Worm (Caenorhabditis elegans): ENCODE data around the gene F21C10.3.

F21C10.3 gene

ce11 chrV:9127773-9128172 is at the start of gene F21C10.3:
Gene F21C10.3, plus strand, starts transcription at chrV:9128073.
- TF ChIP-seq ceh-19 (GFP tag; optimal IDR thresholded peaks at IDR 0.05) (no peak), fkh-10 (GFP tag; optimal IDR thresholded peaks at IDR 0.05) (no peak), ceh-22 (tag; optimal IDR thresholded peaks at IDR 0.05) (no peak), K09A11.1 (tag; optimal IDR thresholded peaks at IDR 0.05; ENCODE audit: insufficient read depth) (no peak), ztf-16 (tag; optimal IDR thresholded peaks at IDR 0.05) (no peak), ref-2 (tag; optimal IDR thresholded peaks at IDR 0.05) (no peak), ama-1 (optimal IDR thresholded peaks at IDR 0.05) (no peak), mec-3 (tag; optimal IDR thresholded peaks at IDR 0.05; ENCODE audit: borderline replicate concordance) (no peak), pha-2 (tag; optimal IDR thresholded peaks at IDR 0.05) (no peak), elt-4 (tag; optimal IDR thresholded peaks at IDR 0.05) (no peak)

DNA sequence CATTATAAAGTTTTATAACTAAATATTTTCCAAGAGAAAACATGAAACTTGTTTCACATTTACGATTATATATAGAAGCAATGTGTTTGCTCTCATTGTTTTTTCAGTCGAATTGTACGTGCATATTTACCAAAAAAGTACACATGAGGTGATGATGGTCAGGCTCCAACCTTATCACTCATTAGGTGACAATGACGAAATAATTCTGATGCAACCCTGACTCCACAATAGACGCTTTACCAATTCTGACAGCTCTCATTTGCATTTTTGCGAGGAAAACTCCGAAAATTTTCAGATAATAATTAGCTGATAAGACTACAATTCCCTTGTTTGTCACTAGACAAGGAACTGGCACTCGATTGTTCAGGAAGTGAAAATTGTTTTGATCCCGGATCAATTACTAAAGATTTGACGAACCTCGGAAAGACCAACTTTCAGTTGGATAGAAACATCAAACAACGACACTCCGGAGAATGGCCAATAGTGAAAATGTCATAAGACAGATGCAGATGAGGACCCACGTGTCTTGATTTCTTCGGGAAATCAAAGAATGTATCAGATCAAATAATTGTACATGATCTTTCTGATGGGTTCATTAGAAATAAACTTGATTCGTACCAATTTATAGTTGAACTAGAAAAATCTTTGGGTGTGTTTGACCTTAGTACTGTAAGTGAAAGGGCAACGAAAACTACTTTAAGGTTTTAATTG is 48.9 kb upstream of the F21C10.3 start:
- peak; percentile 73 for TF ChIP-seq elt-2 (tag; optimal IDR thresholded peaks at IDR 0.05)
- no peak for TF ChIP-seq madf-2 (tag; optimal IDR thresholded peaks at IDR 0.05)

- TF ChIP-seq nhr-11 (tag; optimal IDR thresholded peaks at IDR 0.05) = no peak
- peak; percentile 44 for TF ChIP-seq elt-2 (tag; optimal IDR thresholded peaks at IDR 0.05)
These were observed 47.9 kb upstream of the F21C10.3 start for ce11 chrV:9079965-9080432.

DNA sequence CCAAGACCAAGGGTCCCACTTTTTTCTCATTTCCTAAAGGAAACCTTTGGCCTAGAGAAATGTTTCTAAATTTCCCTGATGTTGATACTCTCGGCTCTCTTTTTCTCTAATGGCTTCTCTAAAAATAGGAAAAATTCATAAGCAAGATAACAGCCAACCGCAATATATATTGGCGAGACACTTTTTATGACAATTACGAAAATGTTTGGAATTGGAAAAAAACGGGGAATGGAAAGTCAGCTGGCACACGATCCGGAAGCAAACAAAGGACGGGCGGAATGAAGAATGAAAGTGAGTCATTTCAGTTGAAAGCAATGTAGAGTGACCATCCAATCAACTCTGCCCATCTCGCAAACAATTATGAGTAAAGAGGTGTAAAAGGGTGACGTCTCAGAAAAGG is 46.5 kb upstream of the F21C10.3 start:
- TF ChIP-seq nhr-232 (tag; optimal IDR thresholded peaks at IDR 0.05) = no peak
- TF ChIP-seq dve-1 (tag; optimal IDR thresholded peaks at IDR 0.05) = no peak
- TF ChIP-seq C38D4.7 (GFP tag; optimal IDR thresholded peaks at IDR 0.05) = no peak
- no peak for TF ChIP-seq ceh-24 (tag; optimal IDR thresholded peaks at IDR 0.05)
- TF ChIP-seq pros-1 (tag; optimal IDR thresholded peaks at IDR 0.05) = no peak
- TF ChIP-seq sox-4 (tag; optimal IDR thresholded peaks at IDR 0.05) = no peak

- TF ChIP-seq ets-4 (tag; optimal IDR thresholded peaks at IDR 0.05) = no peak
- no peak for TF ChIP-seq unc-3 (GFP tag; conservative IDR thresholded peaks at IDR 0.05)
- TF ChIP-seq unc-3 (tag; optimal IDR thresholded peaks at IDR 0.05) = no peak
- TF ChIP-seq gmeb-2 (tag; optimal IDR thresholded peaks at IDR 0.05) = no peak
- no peak for TF ChIP-seq unc-55 (GFP tag; optimal IDR thresholded peaks at IDR 0.05)
- no peak for TF ChIP-seq pha-2 (tag; optimal IDR thresholded peaks at IDR 0.05)
- no peak for TF ChIP-seq ceh-9 (tag; optimal IDR thresholded peaks at IDR 0.05)
- no peak for TF ChIP-seq hlh-30 (tag; optimal IDR thresholded peaks at IDR 0.05; ENCODE audit: insufficient read depth)
- TF ChIP-seq lim-6 (tag; optimal IDR thresholded peaks at IDR 0.05) = no peak
- no peak for TF ChIP-seq odd-2 (tag; optimal IDR thresholded peaks at IDR 0.05)
- TF ChIP-seq ceh-31 (tag; optimal IDR thresholded peaks at IDR 0.05) = no peak
- TF ChIP-seq sox-2 (GFP tag; IDR thresholded peaks at IDR 0.05) = no peak
- no peak for TF ChIP-seq sdc-2 (tag; optimal IDR thresholded peaks at IDR 0.05)
- TF ChIP-seq fax-1 (tag; optimal IDR thresholded peaks at IDR 0.05) = no peak
- no peak for TF ChIP-seq ceh-19 (GFP tag; optimal IDR thresholded peaks at IDR 0.05)
- no peak for TF ChIP-seq ttx-3 (tag; optimal IDR thresholded peaks at IDR 0.05)
- no peak for TF ChIP-seq hlh-6 (tag; optimal IDR thresholded peaks at IDR 0.05)
- no peak for TF ChIP-seq F13H6.1 (tag; optimal IDR thresholded peaks at IDR 0.05)
These were observed 45.5 kb upstream of the F21C10.3 start for ce11 chrV:9082350-9082749.
